Worm (Caenorhabditis elegans): ENCODE data around the gene ubh-2.

Gene ubh-2

ce11 chrV:6516491-6517304 is 7.1 kb upstream of the ubh-2 start, which contains the start of gene mdh-1:
Gene mdh-1 (minus strand): TSS chrV:6516526.
- TF ChIP-seq cog-1 (tag; optimal IDR thresholded peaks at IDR 0.05) (no peak), tab-1 (GFP tag; IDR thresholded peaks at IDR 0.05) (no peak), ref-1 (GFP tag; conservative IDR thresholded peaks at IDR 0.05) (no peak), flt-1 (GFP tag; IDR thresholded peaks at IDR 0.05) (no peak), ztf-29 (GFP tag; IDR thresholded peaks at IDR 0.05) (no peak), T22C8.4 (GFP tag; IDR thresholded peaks at IDR 0.05) (no peak)

- no peak for TF ChIP-seq ref-1 (GFP tag; conservative IDR thresholded peaks at IDR 0.05)
- no peak for TF ChIP-seq klf-2 (GFP tag; conservative IDR thresholded peaks at IDR 0.05)
- TF ChIP-seq tab-1 (GFP tag; IDR thresholded peaks at IDR 0.05) = no peak
- TF ChIP-seq flt-1 (GFP tag; IDR thresholded peaks at IDR 0.05) = no peak
- no peak for TF ChIP-seq med-1 (GFP tag; optimal IDR thresholded peaks at IDR 0.05; ENCODE audit: insufficient read depth)
- TF ChIP-seq ztf-23 (GFP tag; IDR thresholded peaks at IDR 0.05) = no peak
- TF ChIP-seq cog-1 (tag; optimal IDR thresholded peaks at IDR 0.05) = no peak
- TF ChIP-seq ztf-29 (GFP tag; IDR thresholded peaks at IDR 0.05) = no peak
- TF ChIP-seq T22C8.4 (GFP tag; IDR thresholded peaks at IDR 0.05) = no peak
Measured at ce11 chrV:6515344-6515743, 5.7 kb upstream of the ubh-2 start.

- TF ChIP-seq ref-1 (GFP tag; conservative IDR thresholded peaks at IDR 0.05) = no peak
- TF ChIP-seq ztf-23 (GFP tag; IDR thresholded peaks at IDR 0.05) = no peak
- TF ChIP-seq flt-1 (GFP tag; IDR thresholded peaks at IDR 0.05) = no peak
- TF ChIP-seq ztf-29 (GFP tag; IDR thresholded peaks at IDR 0.05) = no peak
- TF ChIP-seq med-1 (GFP tag; optimal IDR thresholded peaks at IDR 0.05; ENCODE audit: insufficient read depth) = no peak
- TF ChIP-seq tab-1 (GFP tag; IDR thresholded peaks at IDR 0.05) = no peak
- no peak for TF ChIP-seq cog-1 (tag; optimal IDR thresholded peaks at IDR 0.05)
- no peak for TF ChIP-seq T22C8.4 (GFP tag; IDR thresholded peaks at IDR 0.05)
- no peak for TF ChIP-seq klf-2 (GFP tag; conservative IDR thresholded peaks at IDR 0.05)
Measured at ce11 chrV:6514887-6515324, 5.3 kb upstream of the ubh-2 start, which contains the start of gene dpy-11. Gene dpy-11 (minus strand): TSS chrV:6515240.

- TF ChIP-seq T22C8.4 (GFP tag; IDR thresholded peaks at IDR 0.05) (0 out of 2 replicates have a peak, but pooled peaks have one; percentile 18), flt-1 (GFP tag; IDR thresholded peaks at IDR 0.05) (no peak)
Measured at ce11 chrV:6513786-6514430, 4.3 kb upstream of the ubh-2 start.

ce11 chrV:6513356-6513755 is 3.7 kb upstream of the ubh-2 start:
- no peak for TF ChIP-seq flt-1 (GFP tag; IDR thresholded peaks at IDR 0.05)
- TF ChIP-seq tab-1 (GFP tag; IDR thresholded peaks at IDR 0.05) = no peak
- no peak for TF ChIP-seq cog-1 (tag; optimal IDR thresholded peaks at IDR 0.05)
- TF ChIP-seq klf-2 (GFP tag; conservative IDR thresholded peaks at IDR 0.05) = no peak
- TF ChIP-seq ztf-29 (GFP tag; IDR thresholded peaks at IDR 0.05) = no peak
- no peak for TF ChIP-seq T22C8.4 (GFP tag; IDR thresholded peaks at IDR 0.05)
- TF ChIP-seq med-1 (GFP tag; optimal IDR thresholded peaks at IDR 0.05; ENCODE audit: insufficient read depth) = no peak
- no peak for TF ChIP-seq ref-1 (GFP tag; conservative IDR thresholded peaks at IDR 0.05)

ce11 chrV:6511121-6511520 is 1.5 kb upstream of the ubh-2 start, which contains the start of gene ubh-1:
Gene ubh-1 (minus strand): TSS chrV:6511409.
- TF ChIP-seq tab-1 (GFP tag; IDR thresholded peaks at IDR 0.05) = no peak
- no peak for TF ChIP-seq T22C8.4 (GFP tag; IDR thresholded peaks at IDR 0.05)
- no peak for TF ChIP-seq ztf-29 (GFP tag; IDR thresholded peaks at IDR 0.05)
- no peak for TF ChIP-seq ref-1 (GFP tag; conservative IDR thresholded peaks at IDR 0.05)
- no peak for TF ChIP-seq med-1 (GFP tag; optimal IDR thresholded peaks at IDR 0.05; ENCODE audit: insufficient read depth)
- TF ChIP-seq klf-2 (GFP tag; conservative IDR thresholded peaks at IDR 0.05) = no peak
- no peak for TF ChIP-seq ztf-23 (GFP tag; IDR thresholded peaks at IDR 0.05)
- no peak for TF ChIP-seq flt-1 (GFP tag; IDR thresholded peaks at IDR 0.05)
- TF ChIP-seq cog-1 (tag; optimal IDR thresholded peaks at IDR 0.05) = no peak

ce11 chrV:6510622-6511021 is 1.0 kb upstream of the ubh-2 start:
- TF ChIP-seq cog-1 (tag; optimal IDR thresholded peaks at IDR 0.05) = no peak
- TF ChIP-seq ztf-29 (GFP tag; IDR thresholded peaks at IDR 0.05) = no peak
- TF ChIP-seq ztf-23 (GFP tag; IDR thresholded peaks at IDR 0.05) = no peak
- TF ChIP-seq T22C8.4 (GFP tag; IDR thresholded peaks at IDR 0.05) = no peak
- no peak for TF ChIP-seq tab-1 (GFP tag; IDR thresholded peaks at IDR 0.05)
- TF ChIP-seq med-1 (GFP tag; optimal IDR thresholded peaks at IDR 0.05; ENCODE audit: insufficient read depth) = no peak
- no peak for TF ChIP-seq flt-1 (GFP tag; IDR thresholded peaks at IDR 0.05)
- no peak for TF ChIP-seq klf-2 (GFP tag; conservative IDR thresholded peaks at IDR 0.05)
- no peak for TF ChIP-seq ref-1 (GFP tag; conservative IDR thresholded peaks at IDR 0.05)

ce11 chrV:6508703-6509102 is 914 bp downstream of the ubh-2 start, which contains the start of gene ubh-3:
Gene ubh-3 (minus strand): TSS chrV:6508803.
- TF ChIP-seq T22C8.4 (GFP tag; IDR thresholded peaks at IDR 0.05) (no peak), ztf-29 (GFP tag; IDR thresholded peaks at IDR 0.05) (no peak), cog-1 (tag; optimal IDR thresholded peaks at IDR 0.05) (no peak), ref-1 (GFP tag; conservative IDR thresholded peaks at IDR 0.05) (no peak), med-1 (GFP tag; optimal IDR thresholded peaks at IDR 0.05; ENCODE audit: insufficient read depth) (no peak), ztf-23 (GFP tag; IDR thresholded peaks at IDR 0.05) (no peak), flt-1 (GFP tag; IDR thresholded peaks at IDR 0.05) (no peak), klf-2 (GFP tag; conservative IDR thresholded peaks at IDR 0.05) (no peak), tab-1 (GFP tag; IDR thresholded peaks at IDR 0.05) (no peak)

ce11 chrV:6506238-6506956 is 3.2 kb downstream of the ubh-2 start:
- no peak for TF ChIP-seq ref-1 (GFP tag; conservative IDR thresholded peaks at IDR 0.05)
- TF ChIP-seq flt-1 (GFP tag; IDR thresholded peaks at IDR 0.05) = no peak
- TF ChIP-seq ztf-29 (GFP tag; IDR thresholded peaks at IDR 0.05) = no peak
- TF ChIP-seq tab-1 (GFP tag; IDR thresholded peaks at IDR 0.05) = no peak
- no peak for TF ChIP-seq cog-1 (tag; optimal IDR thresholded peaks at IDR 0.05)
- TF ChIP-seq ztf-23 (GFP tag; IDR thresholded peaks at IDR 0.05) = no peak
- TF ChIP-seq med-1 (GFP tag; optimal IDR thresholded peaks at IDR 0.05; ENCODE audit: insufficient read depth) = no peak
- no peak for TF ChIP-seq T22C8.4 (GFP tag; IDR thresholded peaks at IDR 0.05)
- no peak for TF ChIP-seq klf-2 (GFP tag; conservative IDR thresholded peaks at IDR 0.05)
